Fruit fly (Drosophila melanogaster): ENCODE data around the gene milt.

milt gene

DNA sequence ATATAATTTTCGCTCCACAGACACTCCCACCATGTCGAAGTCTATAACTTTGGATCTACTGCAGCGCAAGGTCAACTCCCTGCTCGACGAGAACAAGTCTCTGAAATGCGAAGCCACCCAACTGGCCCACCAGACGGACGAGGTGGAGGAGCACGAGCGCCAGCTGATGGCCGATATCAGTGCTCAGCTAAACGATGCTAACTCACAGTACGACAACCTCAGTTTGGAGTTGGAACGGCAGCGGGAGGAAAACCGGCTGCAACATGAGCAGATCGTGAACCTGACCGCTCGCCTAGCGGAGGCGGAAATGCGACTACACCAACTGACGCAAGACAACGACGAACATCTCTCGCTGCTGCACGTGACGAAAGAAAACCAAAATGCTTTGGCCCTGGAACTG is 14.1 kb downstream of the milt start:
- TF ChIP-seq tin (GFP tag; optimal IDR thresholded peaks at IDR 0.05) (no peak), CG16815 (GFP tag; optimal IDR thresholded peaks at IDR 0.05) (no peak)

DNA sequence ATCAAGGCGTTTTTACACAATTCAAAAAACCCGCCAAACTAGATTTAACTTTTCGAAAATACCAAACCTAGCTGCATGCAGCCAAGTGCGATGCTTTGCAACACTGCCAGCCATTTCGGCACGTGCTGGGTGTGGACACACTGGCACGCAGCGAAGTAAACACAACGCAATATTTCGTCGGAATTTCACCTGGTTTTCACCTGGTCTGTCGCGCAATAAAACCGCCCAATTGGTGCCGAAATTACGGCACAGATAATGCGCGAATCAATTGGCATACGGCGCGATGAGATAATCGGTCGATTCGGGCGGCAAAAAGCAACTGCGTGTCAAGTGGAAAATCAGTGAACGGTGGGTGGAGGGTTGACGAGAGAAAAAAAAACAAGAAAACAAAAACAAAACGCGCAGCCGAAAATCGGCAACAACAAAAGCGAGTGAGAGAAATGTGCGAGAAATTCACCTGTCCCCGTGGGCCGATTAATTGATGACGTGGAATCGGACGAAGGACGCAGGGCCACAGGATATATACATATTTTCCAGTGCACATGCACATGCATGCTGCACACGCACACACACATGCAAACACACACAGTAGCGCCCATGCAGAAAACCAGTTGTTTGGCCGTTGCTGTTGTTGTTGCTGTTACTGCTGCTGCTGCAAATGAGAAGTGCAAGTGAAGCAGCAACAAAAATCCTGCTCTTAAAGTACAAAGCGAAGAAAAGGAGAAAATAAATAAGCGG is 18.7 kb downstream of the milt start, which contains the start of gene Mnn1:
TSS of gene Mnn1 (plus strand) at position 113 of the 738 bp plus-strand sequence.
- TF ChIP-seq CG12391 (tag; optimal IDR thresholded peaks at IDR 0.05) (peak; percentile 21), CG30403 (GFP tag; optimal IDR thresholded peaks at IDR 0.05) (peak; percentile 38), Sry-δ (GFP tag; optimal IDR thresholded peaks at IDR 0.05) (peak; percentile 54), D19B (GFP tag; optimal IDR thresholded peaks at IDR 0.05) (no peak), CG8359 (GFP tag; optimal IDR thresholded peaks at IDR 0.05; ENCODE audit: borderline replicate concordance) (no peak), lbe (GFP tag; optimal IDR thresholded peaks at IDR 0.05) (peak; percentile 27), CG18764 (GFP tag; optimal IDR thresholded peaks at IDR 0.05) (peak; percentile 34), Hr39 (optimal IDR thresholded peaks at IDR 0.05) (no peak), Trl (optimal IDR thresholded peaks at IDR 0.05) (no peak), Trl (GFP tag; optimal IDR thresholded peaks at IDR 0.05) (peak; percentile 40), tgo (GFP tag; IDR thresholded peaks at IDR 0.05) (no peak), sqz (GFP tag; optimal IDR thresholded peaks at IDR 0.05) (peak; percentile 93), CG11560 (tag; IDR thresholded peaks at IDR 0.05) (no peak), Mes4 (GFP tag; optimal IDR thresholded peaks at IDR 0.05) (no peak), CG17829 (tag; optimal IDR thresholded peaks at IDR 0.05) (peak; percentile 61), CG6254 (GFP tag; optimal IDR thresholded peaks at IDR 0.05) (peak; percentile 44), bsh (GFP tag; optimal IDR thresholded peaks at IDR 0.05) (peak in 1 of 2 experiments; percentile 42), pfk (GFP tag; optimal IDR thresholded peaks at IDR 0.05) (peak; percentile 4), h (optimal IDR thresholded peaks at IDR 0.05) (no peak), Atf6 (GFP tag; IDR thresholded peaks at IDR 0.05) (0 out of 2 replicates have a peak, but pooled peaks have one; percentile 38), Stat92E (GFP tag; optimal IDR thresholded peaks at IDR 0.05) (peak in 1 of 3 experiments; percentile 96), Bdp1 (GFP tag; optimal IDR thresholded peaks at IDR 0.05) (peak; percentile 17), CG4854 (GFP tag; optimal IDR thresholded peaks at IDR 0.05) (peak; percentile 37), CG7786 (GFP tag; optimal IDR thresholded peaks at IDR 0.05) (peak; percentile 58), CG15269 (tag; optimal IDR thresholded peaks at IDR 0.05) (no peak), ftz-f1 (GFP tag; optimal IDR thresholded peaks at IDR 0.05) (peak; percentile 64), gro (GFP tag; optimal IDR thresholded peaks at IDR 0.05) (peak; percentile 49), Dp (GFP tag; optimal IDR thresholded peaks at IDR 0.05) (peak; percentile 98), CG16813 (GFP tag; IDR thresholded peaks at IDR 0.05; ENCODE audit: partially characterized antibody) (peak; percentile 21; the same call in 2 of the 3 replicates), CG1647 (GFP tag; optimal IDR thresholded peaks at IDR 0.05) (peak; percentile 29), tap (tag; optimal IDR thresholded peaks at IDR 0.05) (no peak), CG9932 (GFP tag; IDR thresholded peaks at IDR 0.05) (peak; percentile 65), dm (GFP tag; optimal IDR thresholded peaks at IDR 0.05) (peak; percentile 97), CG6765 (GFP tag; optimal IDR thresholded peaks at IDR 0.05) (peak; percentile 21), HLH3B (GFP tag; IDR thresholded peaks at IDR 0.05) (0 out of 2 replicates have a peak, but pooled peaks have one; percentile 11), Xbp1 (GFP tag; optimal IDR thresholded peaks at IDR 0.05) (peak; percentile 50), CG13775 (GFP tag; optimal IDR thresholded peaks at IDR 0.05) (no peak), Mrtf (GFP tag; IDR thresholded peaks at IDR 0.05) (no peak), dimm (GFP tag; IDR thresholded peaks at IDR 0.05) (no peak), Optix (GFP tag; IDR thresholded peaks at IDR 0.05) (no peak), da (GFP tag; optimal IDR thresholded peaks at IDR 0.05) (peak; percentile 59), rib (GFP tag; IDR thresholded peaks at IDR 0.05) (peak; percentile 40; the same call in 1 of the 2 replicates), CG11695 (GFP tag; IDR thresholded peaks at IDR 0.05) (peak; percentile 58), D (optimal IDR thresholded peaks at IDR 0.05) (peak; percentile 86), D (GFP tag; optimal IDR thresholded peaks at IDR 0.05) (no peak), CG8281 (tag; optimal IDR thresholded peaks at IDR 0.05) (no peak), ken (GFP tag; IDR thresholded peaks at IDR 0.05) (peak; percentile 64; the same call in 2 of the 3 replicates)
